Worm (Caenorhabditis elegans): Measurements from ENCODE around the gene lite-1.

ce11 chrX:6247013-6247412, 16.4 kb upstream of the lite-1 start:
- no peak for TF ChIP-seq ama-1 (optimal IDR thresholded peaks at IDR 0.05)
- TF ChIP-seq arid-1 (GFP tag; conservative IDR thresholded peaks at IDR 0.05): no peak
- TF ChIP-seq daf-16 (GFP tag; optimal IDR thresholded peaks at IDR 0.05): no peak
- TF ChIP-seq daf-16 (tag; optimal IDR thresholded peaks at IDR 0.05): no peak
- TF ChIP-seq set-16 (GFP tag; IDR thresholded peaks at IDR 0.05): no peak
- no peak for TF ChIP-seq unc-62 (GFP tag; optimal IDR thresholded peaks at IDR 0.05 in 1 of 2)
- TF ChIP-seq unc-62 (tag; optimal IDR thresholded peaks at IDR 0.05): no peak
- TF ChIP-seq snpc-4 (tag; optimal IDR thresholded peaks at IDR 0.05): no peak
- TF ChIP-seq ZK546.5 (tag; optimal IDR thresholded peaks at IDR 0.05): no peak

All from whole organism, L4 larva.